Worm (Caenorhabditis elegans): ENCODE data around the gene aass-1.

aass-1 gene

ce11 chrIV:295734-296201 lies 50.8 kb downstream of the aass-1 start (continued):
- TF ChIP-seq dmd-6 (GFP tag; IDR thresholded peaks at IDR 0.05) (peak; percentile 86), spr-3 (GFP tag; optimal IDR thresholded peaks at IDR 0.05) (no peak), jun-1 (tag; optimal IDR thresholded peaks at IDR 0.05) (no peak), nhr-76 (tag; optimal IDR thresholded peaks at IDR 0.05) (no peak), dpl-1 (GFP tag; optimal IDR thresholded peaks at IDR 0.05) (no peak), ama-1 (optimal IDR thresholded peaks at IDR 0.05) (no peak), F44E2.7 (GFP tag; IDR thresholded peaks at IDR 0.05) (no peak), ceh-44 (GFP tag; IDR thresholded peaks at IDR 0.05) (no peak), lin-13 (GFP tag; optimal IDR thresholded peaks at IDR 0.05) (no peak), daf-8 (GFP tag; IDR thresholded peaks at IDR 0.05) (no peak), snpc-1.2 (GFP tag; IDR thresholded peaks at IDR 0.05) (no peak), unc-62 (GFP tag; optimal IDR thresholded peaks at IDR 0.05 in 1 of 2) (peak in 1 of 2 experiments; percentile 92), unc-62 (tag; optimal IDR thresholded peaks at IDR 0.05) (no peak), saeg-2 (GFP tag; IDR thresholded peaks at IDR 0.05) (0 out of 2 replicates have a peak, but pooled peaks have one; percentile 10), aly-2 (tag; optimal IDR thresholded peaks at IDR 0.05) (no peak), sdz-12 (GFP tag; optimal IDR thresholded peaks at IDR 0.05) (no peak), dve-1 (tag; optimal IDR thresholded peaks at IDR 0.05; ENCODE audit: insufficient read depth) (peak; percentile 66), mes-2 (tag; optimal IDR thresholded peaks at IDR 0.05; ENCODE audit: poor library complexity, severe bottlenecking) (no peak), pha-4 (GFP tag; IDR thresholded peaks at IDR 0.05) (no peak), pha-4 (tag; optimal IDR thresholded peaks at IDR 0.05) (no peak), zag-1 (tag; optimal IDR thresholded peaks at IDR 0.05) (no peak), nhr-42 (GFP tag; IDR thresholded peaks at IDR 0.05) (no peak), daf-19 (GFP tag; conservative IDR thresholded peaks at IDR 0.05) (no peak), T20F7.1 (GFP tag; optimal IDR thresholded peaks at IDR 0.05) (peak; percentile 17), nhr-77 (tag; optimal IDR thresholded peaks at IDR 0.05) (peak; percentile 69), aha-1 (tag) (peak; percentile 85), gei-8 (GFP tag; optimal IDR thresholded peaks at IDR 0.05) (peak; percentile 39), zfp-3 (GFP tag; conservative IDR thresholded peaks at IDR 0.05) (peak; percentile 23; the same call in 1 of the 2 replicates), skn-1 (tag; optimal IDR thresholded peaks at IDR 0.05) (no peak), zfp-2 (tag; optimal IDR thresholded peaks at IDR 0.05) (no peak), lir-3 (tag; optimal IDR thresholded peaks at IDR 0.05) (no peak), Y5F2A.4 (GFP tag; optimal IDR thresholded peaks at IDR 0.05) (no peak), mdt-29 (GFP tag; IDR thresholded peaks at IDR 0.05) (0 out of 2 replicates have a peak, but pooled peaks have one; percentile 30), ztf-11 (tag; optimal IDR thresholded peaks at IDR 0.05) (no peak), mdl-1 (tag; optimal IDR thresholded peaks at IDR 0.05) (peak in 1 of 2 experiments; percentile 18), nhr-237 (tag; optimal IDR thresholded peaks at IDR 0.05) (no peak), nhr-25 (tag; optimal IDR thresholded peaks at IDR 0.05; ENCODE audit: borderline replicate concordance, insufficient read depth) (no peak), fkh-10 (GFP tag; optimal IDR thresholded peaks at IDR 0.05) (no peak), ceh-62 (tag; optimal IDR thresholded peaks at IDR 0.05) (no peak), ZK337.2 (GFP tag; IDR thresholded peaks at IDR 0.05) (no peak), F26F4.8 (GFP tag; conservative IDR thresholded peaks at IDR 0.05) (no peak), ZK546.5 (tag; optimal IDR thresholded peaks at IDR 0.05) (no peak), lim-7 (GFP tag; IDR thresholded peaks at IDR 0.05) (no peak), daf-12 (tag; optimal IDR thresholded peaks at IDR 0.05) (no peak), nhr-28 (tag; optimal IDR thresholded peaks at IDR 0.05) (peak; percentile 67), mxl-3 (GFP tag; optimal IDR thresholded peaks at IDR 0.05) (peak; percentile 44), zip-11 (GFP tag; IDR thresholded peaks at IDR 0.05) (no peak), ces-1 (GFP tag; optimal IDR thresholded peaks at IDR 0.05) (no peak), D1046.2 (GFP tag; IDR thresholded peaks at IDR 0.05) (no peak), lin-39 (tag; optimal IDR thresholded peaks at IDR 0.05) (no peak), fos-1 (tag; optimal IDR thresholded peaks at IDR 0.05) (no peak), lin-1 (GFP tag; IDR thresholded peaks at IDR 0.05) (no peak; the same call in 1 of the 2 replicates), Y75B8A.6 (GFP tag; IDR thresholded peaks at IDR 0.05) (0 out of 2 replicates have a peak, but pooled peaks have one; percentile 21)
